Worm (Caenorhabditis elegans) whole organism, L4 larva: ENCODE data around the gene T09A5.15.

Experiments used
- F10B5.3 ChIP-seq: sonication (generic microtip); optimal IDR thresholded peaks from 2 replicates; lab custom pipeline; 2016; ENCODE audit warnings: mild to moderate bottlenecking, missing genetic modification characterization, missing compliant biosample characterization
- F26F4.8 ChIP-seq: fragments of 200-800 bp; sonication (Bioruptor generic); conservative IDR thresholded peaks from 2 replicates; pipeline ENCODE4 v1.3.6; 2022; ENCODE audit warnings: missing genetic modification characterization, missing compliant biosample characterization
- F37D6.2 ChIP-seq: sonication (generic microtip); optimal IDR thresholded peaks from 2 replicates; lab custom pipeline; 2016; ENCODE audit warnings: mild to moderate bottlenecking, missing genetic modification characterization, missing compliant biosample characterization
- R02D3.7 ChIP-seq: fragments of 150-350 bp; sonication (generic microtip); optimal IDR thresholded peaks from 3 replicates; lab custom pipeline; 2014; ENCODE audit warnings: missing biosample characterization, missing genetic modification characterization
- T26A8.4 ChIP-seq: fragments of 200-800 bp; sonication (Bioruptor generic); IDR thresholded peaks from 2 replicates; pipeline ENCODE4 v1.3.6; 2022; ENCODE audit warnings: missing genetic modification characterization, missing compliant biosample characterization
- Y105C5A.15 ChIP-seq: fragments of 200-800 bp; sonication (Bioruptor generic); IDR thresholded peaks from 2 replicates; pipeline ENCODE4 v1.3.6; 2022; ENCODE audit warnings: missing genetic modification characterization, missing compliant biosample characterization
- Y75B8A.6 ChIP-seq: fragments of 200-800 bp; sonication (Bioruptor generic); IDR thresholded peaks from 2 replicates; pipeline ENCODE4 v1.3.6; 2022; ENCODE audit warnings: missing genetic modification reagents, missing genetic modification characterization, missing compliant biosample characterization
- ZK337.2 ChIP-seq: fragments of 200-800 bp; sonication (Bioruptor generic); IDR thresholded peaks from 2 replicates; pipeline ENCODE4 v1.3.6; 2022; ENCODE audit warnings: missing genetic modification reagents, missing genetic modification characterization, missing compliant biosample characterization
- aly-2 ChIP-seq: sonication (generic microtip); optimal IDR thresholded peaks from 2 replicates; lab custom pipeline; 2018; ENCODE audit warnings: missing biosample characterization, missing genetic modification characterization
- attf-4 ChIP-seq: sonication (generic microtip); optimal IDR thresholded peaks from 3 replicates; lab custom pipeline; 2017; ENCODE audit warnings: missing biosample characterization, missing genetic modification characterization
- ceh-32 ChIP-seq: sonication (generic microtip); optimal IDR thresholded peaks from 2 replicates; lab custom pipeline; 2016; ENCODE audit warnings: mild to moderate bottlenecking, missing genetic modification characterization, missing compliant biosample characterization; ENCODE audit not compliant: poor library complexity
- ces-1 ChIP-seq: fragments of 150-350 bp; sonication (generic microtip); optimal IDR thresholded peaks from 4 replicates; lab custom pipeline; 2014; ENCODE audit warnings: missing biosample characterization, missing genetic modification reagents, missing genetic modification characterization
- cey-2 ChIP-seq: sonication (generic microtip); optimal IDR thresholded peaks from 3 replicates; lab custom pipeline; 2017; ENCODE audit warnings: missing genetic modification characterization, mild to moderate bottlenecking, missing compliant biosample characterization, antibody characterized with exemption, borderline replicate concordance; ENCODE audit not compliant: insufficient read depth
- daf-19 ChIP-seq: fragments of 200-800 bp; sonication (Bioruptor generic); conservative IDR thresholded peaks from 2 replicates; pipeline ENCODE4 v1.3.6; 2022; ENCODE audit warnings: missing genetic modification characterization, missing compliant biosample characterization
- dmd-6 ChIP-seq: fragments of 200-800 bp; sonication (Bioruptor generic); IDR thresholded peaks from 2 replicates; pipeline ENCODE4 v1.3.6; 2022; ENCODE audit warnings: missing genetic modification reagents, missing genetic modification characterization, missing compliant biosample characterization
- dmd-9 ChIP-seq: fragments of 200-800 bp; sonication (Bioruptor generic); IDR thresholded peaks from 2 replicates; pipeline ENCODE4 v1.3.6; 2022; ENCODE audit warnings: missing genetic modification reagents, missing genetic modification characterization, missing compliant biosample characterization
- dpl-1 ChIP-seq: fragments of 150-350 bp; optimal IDR thresholded peaks from 2 replicates; lab custom pipeline; 2014; ENCODE audit warnings: missing biosample characterization, missing genetic modification reagents, missing genetic modification characterization
- dve-1 ChIP-seq: sonication (generic microtip); optimal IDR thresholded peaks from 2 replicates; lab custom pipeline; 2017; ENCODE audit warnings: antibody characterized with exemption, mild to moderate bottlenecking, missing genetic modification characterization, missing compliant biosample characterization; ENCODE audit not compliant: insufficient read depth
- egl-27 ChIP-seq: sonication (generic microtip); optimal IDR thresholded peaks from 3 replicates; lab custom pipeline; 2017; ENCODE audit warnings: missing biosample characterization, missing genetic modification reagents, missing genetic modification characterization
- egl-43 ChIP-seq: fragments of 200-800 bp; sonication (Bioruptor generic); IDR thresholded peaks from 2 replicates; pipeline ENCODE4 v1.3.6; 2022; ENCODE audit warnings: missing genetic modification reagents, missing genetic modification characterization, missing compliant biosample characterization
- fos-1 ChIP-seq: fragments of 150-350 bp; optimal IDR thresholded peaks from 2 replicates; lab custom pipeline; 2014; ENCODE audit warnings: missing biosample characterization, missing genetic modification characterization
- hlh-11 ChIP-seq: fragments of 200-800 bp; sonication (Bioruptor generic); optimal IDR thresholded peaks from 2 replicates; lab custom pipeline; 2018; ENCODE audit warnings: mild to moderate bottlenecking, missing genetic modification characterization, missing compliant biosample characterization
- hlh-30 ChIP-seq: sonication (generic microtip); optimal IDR thresholded peaks from 2 replicates; lab custom pipeline; 2017; ENCODE audit warnings: antibody characterized with exemption, mild to moderate bottlenecking, missing genetic modification characterization, missing compliant biosample characterization; ENCODE audit not compliant: insufficient read depth
- hmg-1.1 ChIP-seq: fragments of 200-800 bp; sonication (Bioruptor generic); IDR thresholded peaks from 2 replicates; pipeline ENCODE4 v1.3.6; 2022; ENCODE audit warnings: missing genetic modification reagents, missing genetic modification characterization, missing compliant biosample characterization
- lim-7 ChIP-seq: fragments of 200-800 bp; sonication (Bioruptor generic); IDR thresholded peaks from 2 replicates; pipeline ENCODE4 v1.3.6; 2022; ENCODE audit warnings: missing genetic modification characterization, missing compliant biosample characterization
- lin-13 ChIP-seq: fragments of 150-350 bp; optimal IDR thresholded peaks from 2 replicates; lab custom pipeline; 2014; ENCODE audit warnings: missing biosample characterization, missing genetic modification reagents, missing genetic modification characterization
- lin-29 ChIP-seq: fragments of 200-800 bp; sonication (Bioruptor generic); IDR thresholded peaks from 2 replicates; pipeline ENCODE4 v1.3.6; 2022; ENCODE audit warnings: missing genetic modification reagents, missing genetic modification characterization, missing compliant biosample characterization
- lin-38 ChIP-seq: fragments of 200-800 bp; sonication (Bioruptor generic); IDR thresholded peaks from 2 replicates; pipeline ENCODE4 v1.3.6; 2022; ENCODE audit warnings: missing genetic modification reagents, missing genetic modification characterization, missing compliant biosample characterization
- lir-3 ChIP-seq: sonication (generic microtip); optimal IDR thresholded peaks from 2 replicates; lab custom pipeline; 2016; ENCODE audit warnings: mild to moderate bottlenecking, missing genetic modification characterization, missing compliant biosample characterization
- madf-5 ChIP-seq, 2 experiments: fragments of 200-800 bp; sonication (Bioruptor generic); IDR thresholded peaks; 2 replicates each; pipeline ENCODE4 v1.3.6; 2022; ENCODE audit warnings: missing compliant biosample characterization in 2 of 2, missing genetic modification characterization in 2 of 2
- madf-9 ChIP-seq: fragments of 200-800 bp; sonication (Bioruptor generic); conservative IDR thresholded peaks from 2 replicates; pipeline ENCODE4 v1.3.6; 2022; ENCODE audit warnings: missing genetic modification reagents, missing genetic modification characterization, missing compliant biosample characterization
- mdl-1 ChIP-seq, 2 experiments: fragments of 150-350 bp in 1 of 2; sonication (generic microtip) in 1 of 2; optimal IDR thresholded peaks; 2 replicates each; lab custom pipeline; 2014 to 2017; ENCODE audit warnings: missing biosample characterization in 2 of 2, missing genetic modification characterization in 2 of 2
- mxl-3 ChIP-seq: fragments of 200-800 bp; sonication (Bioruptor generic); optimal IDR thresholded peaks from 2 replicates; lab custom pipeline; 2018; ENCODE audit warnings: mild to moderate bottlenecking, missing genetic modification characterization, missing compliant biosample characterization
- nhr-102 ChIP-seq: sonication (generic microtip); optimal IDR thresholded peaks from 2 replicates; lab custom pipeline; 2016; ENCODE audit warnings: mild to moderate bottlenecking, missing genetic modification characterization, moderate library complexity, missing compliant biosample characterization
- nhr-111 ChIP-seq: fragments of 200-800 bp; sonication (Bioruptor generic); optimal IDR thresholded peaks from 2 replicates; lab custom pipeline; 2018; ENCODE audit warnings: mild to moderate bottlenecking, missing genetic modification characterization, missing compliant biosample characterization
- nhr-42 ChIP-seq: fragments of 200-800 bp; sonication (Bioruptor generic); IDR thresholded peaks from 2 replicates; pipeline ENCODE4 v1.3.6; 2022; ENCODE audit warnings: missing genetic modification characterization, missing compliant biosample characterization
- nhr-48 ChIP-seq: sonication (generic microtip); optimal IDR thresholded peaks from 2 replicates; lab custom pipeline; 2016; ENCODE audit warnings: mild to moderate bottlenecking, missing genetic modification characterization, missing compliant biosample characterization
- nhr-76 ChIP-seq: fragments of 150-350 bp; optimal IDR thresholded peaks from 2 replicates; lab custom pipeline; 2014; ENCODE audit warnings: missing biosample characterization, missing genetic modification characterization
- nhr-77 ChIP-seq: fragments of 150-350 bp; optimal IDR thresholded peaks from 2 replicates; lab custom pipeline; 2014; ENCODE audit warnings: missing biosample characterization, missing genetic modification characterization
- pha-4 ChIP-seq, 2 experiments: fragments of 150-350 bp in 1 of 2; fragments of 200-800 bp in 1 of 2; sonication (Bioruptor generic) in 1 of 2; IDR thresholded peaks in 1 of 2; optimal IDR thresholded peaks in 1 of 2; 2 replicates each; pipeline versions ENCODE4 v1.3.6 to Lab custom; 2014 to 2022; ENCODE audit warnings: missing genetic modification characterization in 2 of 2, missing genetic modification reagents in 2 of 2, missing biosample characterization in 1 of 2, missing compliant biosample characterization in 1 of 2
- php-3 ChIP-seq: fragments of 200-800 bp; sonication (Bioruptor generic); IDR thresholded peaks from 2 replicates; pipeline ENCODE4 v1.3.6; 2022; ENCODE audit warnings: missing genetic modification reagents, missing genetic modification characterization, missing compliant biosample characterization
- pqm-1 ChIP-seq: sonication (generic microtip); optimal IDR thresholded peaks from 2 replicates; lab custom pipeline; 2017; ENCODE audit warnings: missing biosample characterization, missing genetic modification characterization
- saeg-2 ChIP-seq: fragments of 200-800 bp; sonication (Bioruptor generic); IDR thresholded peaks from 2 replicates; pipeline ENCODE4 v1.3.6; 2022; ENCODE audit warnings: missing genetic modification reagents, missing genetic modification characterization, missing compliant biosample characterization
- set-16 ChIP-seq: fragments of 200-800 bp; sonication (Bioruptor generic); IDR thresholded peaks from 2 replicates; pipeline ENCODE4 v1.3.6; 2022; ENCODE audit warnings: missing genetic modification reagents, missing genetic modification characterization, missing compliant biosample characterization
- snpc-4 ChIP-seq: fragments of 150-350 bp; optimal IDR thresholded peaks from 2 replicates; lab custom pipeline; 2014; ENCODE audit warnings: missing biosample characterization, missing genetic modification characterization
- spr-1 ChIP-seq: sonication (generic microtip); optimal IDR thresholded peaks from 2 replicates; lab custom pipeline; 2016; ENCODE audit warnings: mild to moderate bottlenecking, missing genetic modification characterization, missing compliant biosample characterization
- tag-97 ChIP-seq: fragments of 200-800 bp; sonication (Bioruptor generic); IDR thresholded peaks from 2 replicates; pipeline ENCODE4 v1.3.6; 2022; ENCODE audit warnings: missing genetic modification characterization, missing compliant biosample characterization
- unc-130 ChIP-seq: sonication (generic microtip); optimal IDR thresholded peaks from 2 replicates; lab custom pipeline; 2016; ENCODE audit warnings: missing genetic modification reagents, missing genetic modification characterization, missing compliant biosample characterization
- zag-1 ChIP-seq: fragments of 150-350 bp; optimal IDR thresholded peaks from 2 replicates; lab custom pipeline; 2014; ENCODE audit warnings: missing biosample characterization, missing genetic modification characterization
- zip-11 ChIP-seq: fragments of 200-800 bp; sonication (Bioruptor generic); IDR thresholded peaks from 2 replicates; pipeline ENCODE4 v1.3.6; 2022; ENCODE audit warnings: missing genetic modification characterization, missing compliant biosample characterization
- zip-2 ChIP-seq: fragments of 150-350 bp; optimal IDR thresholded peaks from 2 replicates; lab custom pipeline; 2014; ENCODE audit warnings: missing biosample characterization, missing genetic modification characterization
- ztf-7 ChIP-seq: fragments of 150-350 bp; optimal IDR thresholded peaks from 2 replicates; lab custom pipeline; 2014; ENCODE audit warnings: missing biosample characterization, missing genetic modification characterization

The T09A5.15 gene

ce11 chrII:7887295-7887694 is 29.5 kb downstream of the T09A5.15 start (continued):
- TF ChIP-seq aly-2: no peak
- no peak for TF ChIP-seq madf-5 (GFP tag; IDR thresholded peaks at IDR 0.05; lab: Robert Waterston, UW)
- TF ChIP-seq lin-38 (GFP tag; lab: Robert Waterston, UW): no peak
- no peak for TF ChIP-seq snpc-4
- no peak for TF ChIP-seq mxl-3 (GFP tag; lab: Kevin White, UChicago)
- peak; percentile 4 for TF ChIP-seq dve-1 (tag; lab: Kevin White, UChicago)
- TF ChIP-seq F10B5.3: no peak
- no peak for TF ChIP-seq egl-27 (tag; lab: Kevin White, UChicago)
- peak; percentile 79 for TF ChIP-seq hlh-30 (tag; lab: Kevin White, UChicago)
- TF ChIP-seq egl-43 (GFP tag; lab: Robert Waterston, UW): no peak
- no peak for TF ChIP-seq cey-2
- TF ChIP-seq pqm-1: no peak
- TF ChIP-seq daf-19 (GFP tag; lab: Robert Waterston, UW): no peak
- no peak for TF ChIP-seq nhr-111 (GFP tag; lab: Kevin White, UChicago)
- TF ChIP-seq nhr-77 (tag; lab: Kevin White, UChicago): no peak
- TF ChIP-seq php-3 (GFP tag; lab: Robert Waterston, UW): no peak
- TF ChIP-seq dmd-6 (GFP tag; lab: Robert Waterston, UW): no peak; the same call in 1 of the 2 replicates
- no peak for TF ChIP-seq lir-3 (tag; lab: Kevin White, UChicago)
- no peak for TF ChIP-seq R02D3.7 (tag; lab: Kevin White, UChicago)
- TF ChIP-seq dmd-9 (GFP tag; lab: Robert Waterston, UW): no peak
- no peak for TF ChIP-seq pha-4 (GFP tag; IDR thresholded peaks at IDR 0.05; lab: Robert Waterston, UW)
- no peak for TF ChIP-seq pha-4 (tag; optimal IDR thresholded peaks at IDR 0.05; lab: Kevin White, UChicago)
- no peak for TF ChIP-seq lim-7 (GFP tag; lab: Robert Waterston, UW)
- TF ChIP-seq F26F4.8 (GFP tag; lab: Robert Waterston, UW): no peak
- TF ChIP-seq nhr-48: no peak
- TF ChIP-seq zip-2 (tag; lab: Kevin White, UChicago): no peak
- TF ChIP-seq lin-13 (GFP tag; lab: Kevin White, UChicago): no peak
- no peak for TF ChIP-seq lin-29 (GFP tag; lab: Robert Waterston, UW)
- TF ChIP-seq mdl-1 (tag; optimal IDR thresholded peaks at IDR 0.05; lab: Kevin White, UChicago): peak in 1 of 2 experiments; percentile 63
- TF ChIP-seq hmg-1.1: peak; percentile 54; the same call in 1 of the 2 replicates
- TF ChIP-seq ZK337.2: no peak
- no peak for TF ChIP-seq set-16
- TF ChIP-seq nhr-102: no peak
- peak; percentile 18 for TF ChIP-seq F37D6.2 (tag; lab: Kevin White, UChicago)
- no peak for TF ChIP-seq Y105C5A.15
- TF ChIP-seq nhr-76 (tag; lab: Kevin White, UChicago): no peak
- no peak for TF ChIP-seq spr-1
- TF ChIP-seq ztf-7: no peak
- no peak for TF ChIP-seq saeg-2
- TF ChIP-seq hlh-11 (tag; lab: Kevin White, UChicago): peak; percentile 46
- no peak for TF ChIP-seq madf-9 (GFP tag; lab: Robert Waterston, UW)
- TF ChIP-seq dpl-1: no peak
- no peak for TF ChIP-seq Y75B8A.6
- TF ChIP-seq zag-1 (tag; lab: Kevin White, UChicago): no peak
- TF ChIP-seq attf-4 (tag; lab: Kevin White, UChicago): no peak
- TF ChIP-seq nhr-42 (GFP tag; lab: Robert Waterston, UW): no peak
- no peak for TF ChIP-seq unc-130
- TF ChIP-seq ces-1: peak; percentile 39
- TF ChIP-seq ceh-32 (tag; lab: Kevin White, UChicago): no peak
- no peak for TF ChIP-seq zip-11 (GFP tag; lab: Robert Waterston, UW)
- TF ChIP-seq fos-1 (tag; lab: Kevin White, UChicago): no peak
- no peak for TF ChIP-seq T26A8.4 (GFP tag; lab: Robert Waterston, UW)
- TF ChIP-seq tag-97: no peak
